Worm (Caenorhabditis elegans): Measurements from ENCODE around the gene his-72.

DNA sequence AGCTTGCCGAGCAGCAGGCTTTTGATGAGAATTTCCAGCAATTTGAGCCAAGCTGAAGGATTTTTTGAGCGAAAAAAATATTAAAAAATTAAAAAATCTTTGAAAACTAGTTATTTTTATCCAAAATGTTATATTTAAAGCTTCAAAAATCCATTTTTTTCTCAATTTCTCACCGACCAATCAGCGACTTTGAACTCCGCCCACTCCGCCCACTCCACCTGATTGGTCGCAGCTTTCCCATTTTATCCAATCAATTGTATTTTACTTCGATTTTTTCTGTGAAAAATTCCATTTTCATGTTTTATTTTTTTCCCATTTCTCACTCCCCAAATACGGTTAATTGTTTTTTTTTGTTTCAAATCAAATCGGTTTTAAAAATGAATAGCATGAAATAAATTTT, 23.9 kb downstream of the his-72 start:
- no peak for TF ChIP-seq ZK546.5 (tag; optimal IDR thresholded peaks at IDR 0.05)
- no peak for TF ChIP-seq nhr-237 (tag; optimal IDR thresholded peaks at IDR 0.05)
- no peak for TF ChIP-seq lin-39 (tag; optimal IDR thresholded peaks at IDR 0.05)
- no peak for TF ChIP-seq nhr-28 (tag; optimal IDR thresholded peaks at IDR 0.05)

All from whole organism, L4 larva.